Fruit fly (Drosophila melanogaster) whole organism, adult: Measurements from ENCODE around the gene side-III.
A peak's percentile ranks its signal among the peaks of the same experiment; 100 is the strongest.

Experiments used
- CG11617 ChIP-seq: fragments of 200-800 bp; sonication (Bioruptor generic); optimal IDR thresholded peaks from 2 replicates; lab custom pipeline; 2017; ENCODE audit warnings: mild to moderate bottlenecking, missing biosample characterization, missing genetic modification reagents, missing genetic modification characterization
- CG12768 ChIP-seq: fragments of 200-800 bp; sonication (Bioruptor generic); optimal IDR thresholded peaks from 2 replicates; lab custom pipeline; 2017; ENCODE audit warnings: missing biosample characterization, missing genetic modification characterization, mild to moderate bottlenecking, moderate library complexity, missing genetic modification reagents
- CG14711 ChIP-seq: fragments of 200-800 bp; sonication (Bioruptor generic); optimal IDR thresholded peaks from 2 replicates; lab custom pipeline; 2018; ENCODE audit warnings: missing biosample characterization, mild to moderate bottlenecking, missing genetic modification characterization, moderate library complexity
- CG1620 ChIP-seq: fragments of 200-800 bp; sonication (Bioruptor generic); optimal IDR thresholded peaks from 2 replicates; lab custom pipeline; 2016; ENCODE audit warnings: missing biosample characterization, missing genetic modification characterization
- CG33017 ChIP-seq: fragments of 200-800 bp; sonication (Bioruptor generic); optimal IDR thresholded peaks from 2 replicates; lab custom pipeline; 2018; ENCODE audit warnings: missing biosample characterization, mild to moderate bottlenecking, missing genetic modification characterization, moderate library complexity
- CG5204 ChIP-seq: fragments of 200-800 bp; sonication (Bioruptor generic); optimal IDR thresholded peaks from 2 replicates; lab custom pipeline; 2016; ENCODE audit warnings: missing biosample characterization, missing genetic modification characterization
- CG7045 ChIP-seq: fragments of 200-800 bp; sonication (Bioruptor generic); optimal IDR thresholded peaks from 2 replicates; lab custom pipeline; 2017; ENCODE audit warnings: missing biosample characterization, mild to moderate bottlenecking, missing genetic modification characterization
- CG7101 ChIP-seq: fragments of 200-800 bp; sonication (Bioruptor generic); optimal IDR thresholded peaks from 2 replicates; lab custom pipeline; 2018; ENCODE audit warnings: missing biosample characterization, mild to moderate bottlenecking, missing genetic modification characterization, moderate library complexity
- Clk ChIP-seq: fragments of 200-800 bp; sonication (Bioruptor generic); optimal IDR thresholded peaks from 2 replicates; lab custom pipeline; 2017; ENCODE audit warnings: missing biosample characterization, missing genetic modification characterization
- Crg-1 ChIP-seq: fragments of 200-800 bp; sonication (Bioruptor generic); optimal IDR thresholded peaks from 2 replicates; lab custom pipeline; 2016; ENCODE audit warnings: missing biosample characterization, missing genetic modification characterization
- Hr96 ChIP-seq: fragments of 200-800 bp; sonication (Bioruptor generic); optimal IDR thresholded peaks from 2 replicates; lab custom pipeline; 2016; ENCODE audit warnings: missing biosample characterization, missing genetic modification characterization
- Mnt ChIP-seq: fragments of 200-800 bp; sonication (Bioruptor generic); optimal IDR thresholded peaks from 2 replicates; lab custom pipeline; 2016; ENCODE audit warnings: missing biosample characterization, mild to moderate bottlenecking, missing genetic modification characterization
- bab1 ChIP-seq: fragments of 200-800 bp; sonication (Bioruptor generic); optimal IDR thresholded peaks from 3 replicates; lab custom pipeline; 2019; ENCODE audit warnings: missing biosample characterization, mild to moderate bottlenecking, missing genetic modification characterization, moderate library complexity
- cic ChIP-seq: fragments of 200-800 bp; sonication (Bioruptor generic); optimal IDR thresholded peaks from 2 replicates; lab custom pipeline; 2017; ENCODE audit warnings: missing biosample characterization, mild to moderate bottlenecking, missing genetic modification characterization, moderate library complexity
- cnc ChIP-seq, 2 experiments: fragments of >200 bp; optimal IDR thresholded peaks; 2 replicates each; lab custom pipeline; 2017
- kay ChIP-seq: fragments of 200-800 bp; sonication (Bioruptor generic); peaks from one replicate; lab custom pipeline; 2016; ENCODE audit warnings: missing biosample characterization, missing genetic modification characterization, borderline replicate concordance
- ovo ChIP-seq: fragments of 200-800 bp; sonication (Bioruptor generic); optimal IDR thresholded peaks from 2 replicates; lab custom pipeline; 2016; ENCODE audit warnings: missing biosample characterization, missing genetic modification characterization
- pad ChIP-seq: fragments of 200-800 bp; sonication (Bioruptor generic); optimal IDR thresholded peaks from 3 replicates; lab custom pipeline; 2017; ENCODE audit warnings: missing biosample characterization, missing genetic modification characterization, mild to moderate bottlenecking, moderate library complexity, missing genetic modification reagents
- tj ChIP-seq: fragments of 200-800 bp; sonication (Bioruptor generic); optimal IDR thresholded peaks from 3 replicates; lab custom pipeline; 2017; ENCODE audit warnings: missing biosample characterization, mild to moderate bottlenecking, missing genetic modification characterization, moderate library complexity
- toe ChIP-seq: fragments of 200-800 bp; sonication (Bioruptor generic); optimal IDR thresholded peaks from 2 replicates; lab custom pipeline; 2016; ENCODE audit warnings: missing biosample characterization, missing genetic modification characterization

side-III gene

DNA sequence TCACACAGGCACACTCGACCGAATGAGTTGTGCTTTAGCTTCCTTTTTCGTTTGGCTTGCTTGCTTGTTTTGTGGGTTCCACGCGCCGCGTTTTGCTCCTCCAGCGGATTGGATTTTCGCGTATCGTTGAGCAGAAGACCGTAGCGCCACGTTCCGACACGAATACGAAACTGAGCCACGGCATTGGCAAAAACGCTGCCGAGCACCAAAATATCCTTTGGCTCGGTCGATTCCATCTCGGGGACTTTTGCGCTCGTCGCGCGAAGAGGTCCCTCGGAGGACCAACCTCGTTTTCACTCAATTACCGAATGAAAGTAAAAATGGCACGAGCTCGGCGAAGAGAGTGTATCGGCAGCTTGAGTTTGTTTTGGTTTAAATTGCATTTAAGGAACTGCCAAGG is at the start of gene side-III:
Gene side-III (minus strand): TSS at position 174 of the 400 bp plus-strand sequence.
- no peak for TF ChIP-seq CG7101 (tag; lab: Kevin White, UChicago)

DNA sequence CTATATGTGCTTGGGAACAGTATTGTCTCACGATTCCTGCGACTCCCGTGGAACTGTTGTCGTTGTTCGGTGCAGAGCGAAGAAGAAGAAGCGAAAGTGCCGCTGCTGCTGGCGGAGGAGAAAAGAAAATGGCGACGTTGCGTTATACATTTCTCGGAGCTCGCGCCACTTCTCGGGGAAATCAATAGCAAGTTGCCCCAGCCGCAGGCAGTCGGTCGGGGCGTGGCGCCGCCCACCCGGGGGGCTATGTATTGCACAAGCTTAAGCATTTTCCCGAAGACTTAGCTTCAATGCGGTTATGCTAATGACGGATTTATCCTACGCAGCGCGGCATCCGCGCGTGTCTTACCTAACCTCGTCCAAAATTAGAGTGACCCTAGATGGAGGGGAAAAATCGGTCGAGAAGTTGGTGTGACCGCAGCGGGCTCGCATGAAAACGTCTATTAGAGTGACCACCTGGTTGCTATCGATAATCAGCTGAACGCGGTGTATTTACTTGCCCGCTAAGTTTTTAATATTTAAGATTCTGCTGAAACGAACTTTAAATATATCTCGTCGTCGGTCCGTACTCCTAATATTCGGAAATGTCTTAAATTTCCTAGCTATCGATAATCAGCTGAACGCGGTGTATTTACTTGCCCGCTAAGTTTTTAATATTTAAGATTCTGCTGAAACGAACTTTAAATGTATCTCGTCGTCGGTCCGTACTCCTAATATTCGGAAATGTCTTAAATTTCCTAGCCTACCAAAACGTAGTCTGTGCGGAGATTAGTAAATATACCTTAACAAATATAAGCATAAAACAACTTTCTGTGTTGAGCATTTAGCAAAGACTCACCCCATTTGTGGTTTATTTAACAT is 49.1 kb upstream of the side-III start, which contains the start of gene Rm62:
Gene Rm62 (minus strand): TSS at position 378 of the 861 bp plus-strand sequence.
- no peak for TF ChIP-seq CG7045 (GFP tag; lab: Kevin White, UChicago)
- peak; percentile 97 for TF ChIP-seq pad (GFP tag; lab: Kevin White, UChicago)
- TF ChIP-seq CG1620 = no peak
- TF ChIP-seq tj = peak; percentile 9
- peak; percentile 45 for TF ChIP-seq bab1 (GFP tag; lab: Kevin White, UChicago)
- TF ChIP-seq CG7101 (tag; lab: Kevin White, UChicago) = peak; percentile 39
- TF ChIP-seq CG11617 = peak; percentile 8
- no peak for TF ChIP-seq CG5204 (GFP tag; lab: Kevin White, UChicago)
- TF ChIP-seq Hr96 (GFP tag; lab: Kevin White, UChicago) = no peak
- TF ChIP-seq Clk (GFP tag; lab: Kevin White, UChicago) = no peak
- TF ChIP-seq Crg-1 (GFP tag; lab: Kevin White, UChicago) = no peak

DNA sequence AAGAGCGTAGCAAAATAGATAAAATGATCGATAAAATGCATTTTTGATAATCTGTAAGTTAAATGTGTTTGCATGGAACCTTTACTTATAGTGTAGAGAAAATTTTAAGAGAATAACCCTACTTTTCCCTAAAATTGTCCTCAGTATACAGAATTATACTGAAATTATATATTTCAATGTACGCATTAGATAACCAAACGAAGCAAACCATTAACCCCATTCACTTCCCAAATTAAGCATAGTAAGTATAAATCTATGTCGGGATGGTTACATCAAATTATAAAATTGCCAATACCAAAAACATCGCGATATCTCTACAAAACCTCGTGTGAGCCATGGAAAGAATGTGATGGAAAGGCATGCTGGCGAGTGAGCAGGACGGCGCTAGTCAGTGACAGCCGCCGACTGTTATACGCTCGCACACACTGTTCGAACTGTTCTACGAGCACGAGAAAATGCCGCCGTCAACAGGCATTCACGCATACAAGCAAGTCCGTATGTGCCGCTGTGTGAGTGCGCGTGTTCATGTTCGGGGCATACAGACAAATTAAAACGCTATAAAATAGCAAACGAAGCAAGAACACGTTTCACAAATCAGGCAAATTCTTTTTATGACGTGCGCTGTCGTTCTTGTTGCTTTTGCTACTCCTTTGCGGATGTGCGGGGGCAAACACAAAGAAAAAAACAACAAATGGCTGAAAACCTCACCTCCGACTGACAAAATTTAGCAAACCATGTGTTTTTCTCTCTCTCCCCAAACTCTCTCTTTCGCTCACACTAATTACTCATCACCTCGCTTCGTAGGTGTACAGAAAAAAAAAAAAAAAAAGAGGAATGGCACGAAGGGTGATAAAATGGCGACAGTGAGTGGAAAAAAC is 48.0 kb upstream of the side-III start:
- TF ChIP-seq CG7045 (GFP tag; lab: Kevin White, UChicago) = no peak
- peak; percentile 97 for TF ChIP-seq tj
- TF ChIP-seq Mnt = peak; percentile 99
- no peak for TF ChIP-seq Clk (GFP tag; lab: Kevin White, UChicago)
- no peak for TF ChIP-seq CG1620
- TF ChIP-seq cnc (optimal IDR thresholded peaks at IDR 0.05; lab: Kevin White, UChicago) = no peak
- peak; percentile 11 for TF ChIP-seq ovo
- no peak for TF ChIP-seq CG11617
- TF ChIP-seq CG14711 (tag; lab: Kevin White, UChicago) = no peak
- peak; percentile 57 for TF ChIP-seq pad (GFP tag; lab: Kevin White, UChicago)
- TF ChIP-seq bab1 (GFP tag; lab: Kevin White, UChicago) = peak; percentile 27
- TF ChIP-seq CG5204 (GFP tag; lab: Kevin White, UChicago) = peak; percentile 37
- TF ChIP-seq CG12768 (GFP tag; lab: Kevin White, UChicago) = no peak
- TF ChIP-seq CG7101 (tag; lab: Kevin White, UChicago) = peak; percentile 11
- peak; percentile 83 for TF ChIP-seq cic (GFP tag; lab: Kevin White, UChicago)
- TF ChIP-seq Crg-1 (GFP tag; lab: Kevin White, UChicago) = no peak
- TF ChIP-seq Hr96 (GFP tag; lab: Kevin White, UChicago) = peak; percentile 32
- no peak for TF ChIP-seq toe (GFP tag; lab: Kevin White, UChicago)
- peak; percentile 91 for TF ChIP-seq kay (GFP tag; lab: Kevin White, UChicago)
- TF ChIP-seq CG33017 (tag; lab: Kevin White, UChicago) = no peak

DNA sequence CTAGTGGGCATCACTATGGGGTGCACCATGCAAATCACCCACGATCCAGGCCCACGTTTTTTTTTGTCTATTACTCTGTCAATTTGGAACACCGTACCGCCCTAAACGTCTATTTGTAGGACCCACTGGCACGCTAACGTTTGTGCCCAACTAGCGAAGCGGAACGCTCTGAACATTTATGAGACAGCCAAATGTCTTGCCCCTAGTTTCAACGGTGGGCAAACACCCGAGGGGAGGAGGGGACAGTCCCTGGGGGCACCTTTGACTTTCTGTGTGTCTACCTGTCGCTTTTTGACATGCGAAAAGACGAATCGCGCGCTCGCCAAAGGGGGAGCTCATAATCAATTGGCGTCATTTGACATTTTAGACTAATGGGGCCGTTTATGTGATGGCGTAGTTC is 47.2 kb upstream of the side-III start:
- TF ChIP-seq kay (GFP tag; lab: Kevin White, UChicago) = no peak

dm6 chr3R:5998831-5999230 is 39.5 kb upstream of the side-III start:
- TF ChIP-seq CG7101 (tag; lab: Kevin White, UChicago) (no peak), bab1 (GFP tag; lab: Kevin White, UChicago) (no peak), pad (GFP tag; lab: Kevin White, UChicago) (no peak), CG12768 (GFP tag; lab: Kevin White, UChicago) (no peak), CG5204 (GFP tag; lab: Kevin White, UChicago) (no peak), tj (no peak), Crg-1 (GFP tag; lab: Kevin White, UChicago) (no peak), CG14711 (tag; lab: Kevin White, UChicago) (no peak), cnc (optimal IDR thresholded peaks at IDR 0.05; lab: Kevin White, UChicago) (no peak), CG1620 (no peak), CG11617 (no peak), Hr96 (GFP tag; lab: Kevin White, UChicago) (no peak), cic (GFP tag; lab: Kevin White, UChicago) (no peak), toe (GFP tag; lab: Kevin White, UChicago) (no peak)

- TF ChIP-seq cic (GFP tag; lab: Kevin White, UChicago) (no peak), bab1 (GFP tag; lab: Kevin White, UChicago) (peak; percentile 10)
Observed at dm6 chr3R:5998235-5998666, 38.9 kb upstream of the side-III start.
